Worm (Caenorhabditis elegans): ENCODE data around the gene ZK1240.9.

The ZK1240.9 gene

DNA sequence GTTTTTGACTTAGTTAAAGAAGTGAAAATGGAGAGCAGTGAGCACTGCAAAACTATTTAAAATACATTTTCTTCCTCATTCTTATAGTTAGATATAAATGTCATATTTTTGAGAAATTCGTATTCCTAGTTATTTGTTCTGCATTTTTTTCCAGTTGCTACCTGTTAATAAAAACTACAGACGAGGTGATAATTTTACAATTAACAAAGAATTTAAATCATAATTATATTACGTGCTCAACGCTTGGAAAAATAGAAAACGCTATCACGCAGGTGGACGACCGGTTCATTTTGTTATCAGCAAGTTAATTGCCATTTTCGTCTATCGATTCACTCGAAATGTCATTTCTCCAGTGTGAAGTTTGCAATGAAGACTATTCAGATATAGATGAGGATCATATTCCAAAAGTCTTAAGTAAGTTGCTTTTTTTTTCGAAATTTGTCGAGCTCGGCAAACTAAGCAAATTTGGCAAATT, at the start of gene ZK1240.9, which contains the start of gene ZK1240.5:
Gene ZK1240.9, plus strand, starts transcription at position 307 of the 475 bp plus-strand sequence.
Gene ZK1240.5, minus strand, starts transcription at position 51 of the 475 bp plus-strand sequence.
- TF ChIP-seq rcor-1 (GFP tag; IDR thresholded peaks at IDR 0.05) (no peak), nhr-80 (tag; optimal IDR thresholded peaks at IDR 0.05) (peak; percentile 57)

DNA sequence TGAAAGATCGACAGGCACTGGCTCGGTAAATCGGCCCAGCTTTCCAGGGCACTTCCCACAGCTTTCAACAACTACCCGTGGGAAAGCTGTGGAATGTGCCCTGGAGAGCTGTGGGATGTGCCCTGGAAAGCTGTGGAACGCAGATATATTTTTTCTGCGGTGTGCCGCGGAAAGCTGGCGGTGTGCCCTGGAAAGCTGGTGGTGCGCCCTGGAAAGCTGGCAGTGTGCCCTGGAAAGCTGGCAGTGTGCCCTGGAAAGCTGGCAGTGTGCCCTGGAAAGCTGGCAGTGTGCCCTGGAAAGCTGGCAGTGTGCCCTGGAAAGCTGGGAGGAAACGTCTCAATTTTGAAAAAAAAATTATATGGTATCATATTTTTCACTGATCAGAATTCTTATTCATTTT, 44.2 kb upstream of the ZK1240.9 start:
- TF ChIP-seq egrh-3 (GFP tag; IDR thresholded peaks at IDR 0.05) = peak; percentile 67; the same call in 1 of the 2 replicates
- TF ChIP-seq ceh-40 (GFP tag; IDR thresholded peaks at IDR 0.05) = no peak
- TF ChIP-seq madf-10 (tag; optimal IDR thresholded peaks at IDR 0.05) = no peak
- no peak for TF ChIP-seq dox-1 (GFP tag; IDR thresholded peaks at IDR 0.05)
- peak; percentile 86 for TF ChIP-seq zfh-2 (GFP tag; conservative IDR thresholded peaks at IDR 0.05)
- TF ChIP-seq mcd-1 (GFP tag; IDR thresholded peaks at IDR 0.05) = peak; percentile 29; the same call in 1 of the 2 replicates
- 0 out of 2 replicates have a peak, but pooled peaks have one; percentile 25 for TF ChIP-seq B0336.3 (GFP tag; IDR thresholded peaks at IDR 0.05)
- TF ChIP-seq cebp-2 (GFP tag; IDR thresholded peaks at IDR 0.05) = no peak

DNA sequence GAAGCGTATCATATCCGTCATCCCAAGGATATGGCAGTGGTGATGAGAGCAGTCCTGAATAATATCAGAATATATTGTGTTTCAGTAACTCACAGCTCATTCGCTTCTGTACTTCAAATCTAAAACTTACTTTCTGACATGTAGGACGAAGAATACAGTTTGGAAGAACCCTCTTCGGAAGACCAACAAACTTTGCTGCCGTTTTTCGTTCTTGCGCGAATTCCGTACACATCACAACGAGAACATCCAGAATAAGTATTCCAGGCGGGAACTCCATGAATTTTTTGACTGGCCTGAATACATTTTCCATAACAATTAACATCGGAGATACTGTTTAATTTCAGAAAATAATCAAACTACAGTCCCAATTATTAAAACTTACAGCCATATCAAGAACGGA, 40.6 kb upstream of the ZK1240.9 start, which contains the start of gene K09F6.15:
Gene K09F6.15, minus strand, starts transcription at position 101 of the 400 bp plus-strand sequence.
- TF ChIP-seq tbp1 (GFP tag; optimal IDR thresholded peaks at IDR 0.05) (no peak), rcor-1 (GFP tag; IDR thresholded peaks at IDR 0.05) (no peak), F10E7.11 (tag; optimal IDR thresholded peaks at IDR 0.05) (no peak), unc-62 (GFP tag; optimal IDR thresholded peaks at IDR 0.05) (no peak), aptf-2 (GFP tag; conservative IDR thresholded peaks at IDR 0.05) (no peak), F22D6.2 (tag; optimal IDR thresholded peaks at IDR 0.05) (no peak), chd-7 (tag; optimal IDR thresholded peaks at IDR 0.05) (no peak), dox-1 (GFP tag; IDR thresholded peaks at IDR 0.05) (no peak), madf-3 (GFP tag; IDR thresholded peaks at IDR 0.05) (no peak), attf-3 (GFP tag; conservative IDR thresholded peaks at IDR 0.05) (no peak), F23B12.7 (tag; optimal IDR thresholded peaks at IDR 0.05; ENCODE audit: insufficient read depth) (no peak), F49E8.2 (tag; optimal IDR thresholded peaks at IDR 0.05; ENCODE audit: insufficient read depth) (no peak), Y95B8A.8 (GFP tag; IDR thresholded peaks at IDR 0.05) (no peak)

DNA sequence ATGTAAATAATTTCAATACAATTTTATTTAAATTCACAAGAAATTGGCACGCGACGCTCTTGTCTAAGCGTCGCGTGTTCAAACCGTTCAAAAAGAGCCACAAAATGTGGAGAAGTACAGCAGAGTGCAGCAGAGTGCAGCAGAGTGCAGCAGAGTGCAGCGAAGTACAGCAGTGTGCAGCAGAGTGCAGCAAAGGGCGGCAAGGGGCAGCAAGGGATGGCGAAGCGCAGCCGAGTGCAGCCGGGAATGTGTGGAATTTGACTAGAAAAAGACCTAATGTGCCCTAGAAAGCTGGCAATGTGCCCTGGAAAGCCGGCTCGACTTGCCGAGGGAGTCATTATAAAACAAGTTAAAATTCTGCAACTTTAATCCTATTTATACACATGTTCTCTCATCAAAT, 38.7 kb upstream of the ZK1240.9 start, which contains the start of gene K09F6.6:
Gene K09F6.6, minus strand, starts transcription at position 43 of the 400 bp plus-strand sequence.
- TF ChIP-seq zfh-2 (GFP tag; conservative IDR thresholded peaks at IDR 0.05) (peak; percentile 75), egrh-3 (GFP tag; IDR thresholded peaks at IDR 0.05) (peak; percentile 44; the same call in 1 of the 2 replicates), F39B2.1 (GFP tag; IDR thresholded peaks at IDR 0.05) (no peak), lsl-1 (GFP tag; optimal IDR thresholded peaks at IDR 0.05) (no peak), ztf-18 (tag; optimal IDR thresholded peaks at IDR 0.05) (no peak), pha-4 (tag; optimal IDR thresholded peaks at IDR 0.05) (no peak), F55B11.4 (tag; optimal IDR thresholded peaks at IDR 0.05; ENCODE audit: borderline replicate concordance, insufficient read depth) (no peak), lin-35 (GFP tag; optimal IDR thresholded peaks at IDR 0.05) (no peak), nfya-2 (GFP tag; IDR thresholded peaks at IDR 0.05) (no peak)

DNA sequence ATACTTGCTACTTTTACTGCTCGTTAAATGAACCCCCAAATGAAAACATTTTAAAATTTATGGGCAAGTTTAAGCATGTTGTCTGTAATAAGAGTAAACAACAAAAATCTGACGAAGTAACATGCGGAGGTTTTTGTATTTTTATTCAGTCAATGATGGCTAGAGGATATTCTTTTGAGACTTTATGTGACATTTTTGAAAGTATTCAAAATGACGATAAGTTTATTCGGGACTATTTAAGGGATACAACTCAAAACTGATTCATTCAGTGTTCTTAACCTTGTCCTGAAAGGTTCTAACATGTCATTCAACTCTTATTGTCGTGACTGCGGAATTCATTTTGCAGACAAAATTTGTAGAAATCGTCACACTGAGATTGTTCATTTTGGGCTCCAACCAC, 38.1 kb upstream of the ZK1240.9 start, which contains the start of gene K09F6.11:
Gene K09F6.11, plus strand, starts transcription at position 301 of the 400 bp plus-strand sequence.
- no peak for TF ChIP-seq K11D2.4 (GFP tag; IDR thresholded peaks at IDR 0.05)
- TF ChIP-seq hrde-1 (tag; optimal IDR thresholded peaks at IDR 0.05; ENCODE audit: borderline replicate concordance) = no peak
- TF ChIP-seq snpc-1.3 (tag; optimal IDR thresholded peaks at IDR 0.05; ENCODE audit: insufficient read depth) = no peak
- no peak for TF ChIP-seq pha-4 (tag; optimal IDR thresholded peaks at IDR 0.05)

All from whole organism, young adult.